Worm (Caenorhabditis elegans) whole organism, L1 larva: ENCODE measurements around the gene let-767.

Experiments used
- egl-27 ChIP-seq, 2 experiments: fragments of 150-350 bp in 1 of 2; sonication (generic microtip); optimal IDR thresholded peaks; 3 replicates each; lab custom pipeline; 2017 to 2018; ENCODE audit warnings: missing biosample characterization in 2 of 2, missing genetic modification characterization in 2 of 2, missing genetic modification reagents in 2 of 2
- isw-1 ChIP-seq: fragments of 200-800 bp; sonication (Bioruptor generic); IDR thresholded peaks from 2 replicates; pipeline ENCODE4 v1.3.6; 2022; ENCODE audit warnings: missing genetic modification characterization, missing compliant biosample characterization
- lin-13 ChIP-seq: fragments of 150-350 bp; optimal IDR thresholded peaks from 2 replicates; lab custom pipeline; 2014; ENCODE audit warnings: missing biosample characterization, missing genetic modification reagents, missing genetic modification characterization
- lir-3 ChIP-seq: sonication (generic microtip); optimal IDR thresholded peaks from 2 replicates; lab custom pipeline; 2016; ENCODE audit warnings: mild to moderate bottlenecking, missing genetic modification characterization, moderate library complexity, missing compliant biosample characterization; ENCODE audit not compliant: poor library complexity
- mdl-1 ChIP-seq, 2 experiments: fragments of 150-350 bp; optimal IDR thresholded peaks; 2 replicates each; lab custom pipeline; 2014 to 2017; ENCODE audit warnings: missing biosample characterization in 2 of 2, missing genetic modification characterization in 2 of 2, inconsistent platforms in 1 of 2
- nhr-237 ChIP-seq: fragments of 150-350 bp; optimal IDR thresholded peaks from 2 replicates; lab custom pipeline; 2014; ENCODE audit warnings: missing biosample characterization, missing genetic modification characterization
- nhr-28 ChIP-seq: fragments of 150-350 bp; optimal IDR thresholded peaks from 2 replicates; lab custom pipeline; 2014; ENCODE audit warnings: missing biosample characterization, missing genetic modification characterization
- snpc-4 ChIP-seq: fragments of 150-350 bp; optimal IDR thresholded peaks from 2 replicates; lab custom pipeline; 2014; ENCODE audit warnings: missing biosample characterization, missing genetic modification characterization
- sptf-1 ChIP-seq: fragments of 150-350 bp; optimal IDR thresholded peaks from 2 replicates; lab custom pipeline; 2014; ENCODE audit warnings: missing biosample characterization, missing genetic modification characterization
- tbx-2 ChIP-seq: sonication (generic microtip); optimal IDR thresholded peaks from 2 replicates; lab custom pipeline; 2016; ENCODE audit warnings: missing genetic modification characterization, missing compliant biosample characterization
- unc-130 ChIP-seq: fragments of 150-350 bp; optimal IDR thresholded peaks from 2 replicates; lab custom pipeline; 2017; ENCODE audit warnings: missing biosample characterization, missing genetic modification characterization, inconsistent platforms
- unc-62 ChIP-seq: fragments of 150-350 bp; optimal IDR thresholded peaks from 2 replicates; lab custom pipeline; 2014; ENCODE audit warnings: missing biosample characterization, missing genetic modification reagents, missing genetic modification characterization
- ztf-11 ChIP-seq, 2 experiments: sonication (generic microtip); optimal IDR thresholded peaks; 2 replicates each; lab custom pipeline; 2016 to 2017; ENCODE audit warnings: missing genetic modification characterization in 2 of 2, missing biosample characterization in 1 of 2, missing compliant biosample characterization in 1 of 2
- ztf-4 ChIP-seq: fragments of 150-350 bp; optimal IDR thresholded peaks from 2 replicates; lab custom pipeline; 2014; ENCODE audit warnings: missing biosample characterization, missing genetic modification characterization

DNA sequence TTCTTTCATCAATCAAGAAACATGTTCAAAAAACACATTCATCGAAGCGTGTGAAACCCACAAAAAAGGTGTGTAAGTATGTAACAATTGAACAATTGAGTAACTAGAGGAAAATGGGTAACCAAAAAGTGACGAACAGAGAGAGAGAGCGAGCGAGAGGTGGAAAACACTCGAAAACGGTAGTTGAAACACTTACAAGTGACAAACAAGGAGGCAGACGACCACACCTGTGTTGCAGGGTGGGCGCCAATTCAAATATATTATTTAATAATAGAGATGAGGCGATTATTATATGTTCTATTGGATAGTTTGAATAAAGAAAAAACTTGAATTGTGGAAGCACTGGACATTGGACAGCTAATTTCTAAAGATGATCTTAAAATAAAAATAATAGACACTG is 50.4 kb downstream of the let-767 start:
- no peak for TF ChIP-seq mdl-1 (tag; optimal IDR thresholded peaks at IDR 0.05; lab: Kevin White, UChicago)
- TF ChIP-seq unc-62 = no peak
- TF ChIP-seq tbx-2 (tag; lab: Kevin White, UChicago) = no peak
- TF ChIP-seq nhr-28 (tag; lab: Kevin White, UChicago) = no peak
- no peak for TF ChIP-seq ztf-11 (tag; optimal IDR thresholded peaks at IDR 0.05; lab: Kevin White, UChicago)
- TF ChIP-seq egl-27 (tag; optimal IDR thresholded peaks at IDR 0.05; lab: Kevin White, UChicago) = no peak
- TF ChIP-seq lin-13 (GFP tag; lab: Kevin White, UChicago) = no peak
- no peak for TF ChIP-seq isw-1 (GFP tag; lab: Robert Waterston, UW)
- no peak for TF ChIP-seq unc-130
- no peak for TF ChIP-seq ztf-4 (tag; lab: Kevin White, UChicago)
- no peak for TF ChIP-seq sptf-1 (tag; lab: Kevin White, UChicago)
- no peak for TF ChIP-seq lir-3
- TF ChIP-seq nhr-237 (tag; lab: Kevin White, UChicago) = no peak
- TF ChIP-seq snpc-4 (tag; lab: Kevin White, UChicago) = no peak
